Comparison of ENCODE assay signal across 2 worm cellular contexts in the genomic region with DNA sequence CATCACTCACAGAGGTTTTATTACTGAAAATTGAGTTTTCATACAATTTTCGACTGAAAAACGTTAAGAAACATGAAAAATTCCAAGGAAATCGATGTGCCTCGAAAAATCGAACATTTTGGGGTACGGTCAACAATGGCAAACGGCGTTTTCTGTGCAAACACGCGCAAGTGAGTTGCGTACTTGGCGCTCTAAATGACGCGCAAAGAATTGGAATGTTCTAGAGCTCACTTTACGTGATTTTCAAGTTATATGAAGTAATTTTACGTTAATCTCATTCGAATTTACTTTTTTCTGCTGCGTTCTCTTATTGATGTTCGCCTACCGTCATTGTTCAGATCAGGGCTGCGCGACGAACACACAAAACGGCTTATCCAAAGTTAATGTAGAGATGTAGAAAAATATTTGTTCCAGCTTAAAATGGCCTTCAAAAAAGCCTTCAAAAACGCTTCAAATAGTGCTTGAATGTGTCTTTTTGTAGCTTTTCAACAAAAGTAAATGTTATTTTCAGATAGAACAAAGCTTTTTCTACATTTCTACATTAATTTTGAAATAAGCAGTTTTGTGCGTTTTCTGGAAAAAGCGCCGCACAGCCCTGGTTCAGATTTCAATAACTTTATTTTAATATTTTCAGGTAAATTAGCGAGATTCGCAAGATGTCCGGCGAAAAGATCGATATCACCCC.
A peak's percentile ranks its signal among the peaks of the same experiment; 100 is the strongest.
TF ChIP-seq lines count a peak whose summit lies in the region.

A gene (minus strand): TSS at position 23 of the 685 bp plus-strand sequence.
A gene (plus strand): TSS at position 635 of the 685 bp plus-strand sequence.

TF ChIP-seq in whole organism, L1 larva, 84 proteins besides CTCF, POLR2A, EP300 and RAD21 (continued from another document):
- no peak for TF ChIP-seq hlh-17 (GFP tag; optimal IDR thresholded peaks at IDR 0.05; lab: Kevin White, UChicago; ENCODE audit: borderline replicate concordance)
- TF ChIP-seq tlp-1 (tag; optimal IDR thresholded peaks at IDR 0.05; lab: Kevin White, UChicago), result no peak
- TF ChIP-seq ztf-4 (tag; optimal IDR thresholded peaks at IDR 0.05; lab: Kevin White, UChicago), result peak; percentile 51
- TF ChIP-seq nhr-28 (tag; optimal IDR thresholded peaks at IDR 0.05; lab: Kevin White, UChicago), result no peak
- no peak for TF ChIP-seq unc-98 (GFP tag; IDR thresholded peaks at IDR 0.05; lab: Robert Waterston, UW)
- TF ChIP-seq snu-23 (GFP tag; optimal IDR thresholded peaks at IDR 0.05; lab: Kevin White, UChicago), result peak; percentile 94
- peak; percentile 74 to 85 for TF ChIP-seq lin-35 (GFP tag; optimal IDR thresholded peaks at IDR 0.05; lab: Kevin White, UChicago)
- peak; percentile 57; the same call in 1 of the 2 replicates for TF ChIP-seq mab-9 (GFP tag; IDR thresholded peaks at IDR 0.05; lab: Robert Waterston, UW)
- TF ChIP-seq elt-2 (tag; optimal IDR thresholded peaks at IDR 0.05; lab: Kevin White, UChicago), result peak; percentile 8
- peak; percentile 38; the same call in 1 of the 2 replicates for TF ChIP-seq grh-1 (GFP tag; IDR thresholded peaks at IDR 0.05; lab: Robert Waterston, UW)
- no peak for TF ChIP-seq sox-4 (tag; optimal IDR thresholded peaks at IDR 0.05; lab: Kevin White, UChicago)
- TF ChIP-seq aly-2 (tag; optimal IDR thresholded peaks at IDR 0.05; lab: Kevin White, UChicago), result no peak
- TF ChIP-seq unc-86 (tag; optimal IDR thresholded peaks at IDR 0.05; lab: Kevin White, UChicago), result peak; percentile 78
- peak; percentile 86 for TF ChIP-seq fkh-8 (tag; optimal IDR thresholded peaks at IDR 0.05; lab: Kevin White, UChicago)
- no peak for TF ChIP-seq C04F5.9 (tag; optimal IDR thresholded peaks at IDR 0.05; lab: Kevin White, UChicago)
- no peak for TF ChIP-seq alr-1 (tag; optimal IDR thresholded peaks at IDR 0.05; lab: Kevin White, UChicago; ENCODE audit: borderline replicate concordance)
- TF ChIP-seq nhr-11 (tag; optimal IDR thresholded peaks at IDR 0.05; lab: Kevin White, UChicago), result no peak
- TF ChIP-seq F16B12.6 (tag; optimal IDR thresholded peaks at IDR 0.05; lab: Kevin White, UChicago), result peak; percentile 98
- TF ChIP-seq fkh-10 (GFP tag; optimal IDR thresholded peaks at IDR 0.05; lab: Kevin White, UChicago), result peak; percentile 49
- TF ChIP-seq fkh-4 (tag; optimal IDR thresholded peaks at IDR 0.05; lab: Kevin White, UChicago; ENCODE audit: borderline replicate concordance), result no peak
- TF ChIP-seq ceh-90 (tag; optimal IDR thresholded peaks at IDR 0.05; lab: Kevin White, UChicago), result peak; percentile 19
- TF ChIP-seq vab-15 (tag; optimal IDR thresholded peaks at IDR 0.05; lab: Kevin White, UChicago), result peak; percentile 25
- no peak for TF ChIP-seq lir-3 (tag; optimal IDR thresholded peaks at IDR 0.05; lab: Kevin White, UChicago; ENCODE audit: poor library complexity)
- TF ChIP-seq nhr-19 (GFP tag; conservative IDR thresholded peaks at IDR 0.05; lab: Robert Waterston, UW), result peak; percentile 84
- no peak for TF ChIP-seq blmp-1 (tag; optimal IDR thresholded peaks at IDR 0.05; lab: Kevin White, UChicago)
- peak in 1 of 2 experiments; percentile 66 for TF ChIP-seq mdl-1 (tag; optimal IDR thresholded peaks at IDR 0.05; lab: Kevin White, UChicago)
- no peak for TF ChIP-seq sptf-1 (tag; optimal IDR thresholded peaks at IDR 0.05; lab: Kevin White, UChicago)
- no peak for TF ChIP-seq zag-1 (tag; optimal IDR thresholded peaks at IDR 0.05; lab: Kevin White, UChicago)

TF ChIP-seq in whole organism, young adult, 124 proteins besides CTCF, POLR2A, EP300 and RAD21 (continued from another document):
- TF ChIP-seq F33H1.4 (GFP tag; IDR thresholded peaks at IDR 0.05; lab: Robert Waterston, UW), result 0 out of 2 replicates have a peak, but pooled peaks have one; percentile 7
- peak; percentile 66 for TF ChIP-seq dox-1 (GFP tag; IDR thresholded peaks at IDR 0.05; lab: Robert Waterston, UW)
- peak; percentile 30 for TF ChIP-seq rpc-1 (optimal IDR thresholded peaks at IDR 0.05; lab: Kevin White, UChicago)
- TF ChIP-seq rpc-1 (tag; optimal IDR thresholded peaks at IDR 0.05; lab: Kevin White, UChicago), result no peak
- no peak for TF ChIP-seq Y56A3A.18 (GFP tag; IDR thresholded peaks at IDR 0.05; lab: Robert Waterston, UW)
- no peak for TF ChIP-seq snpc-4 (GFP tag; optimal IDR thresholded peaks at IDR 0.05; lab: Kevin White, UChicago)
- TF ChIP-seq snpc-4 (tag; optimal IDR thresholded peaks at IDR 0.05; lab: Kevin White, UChicago), result peak in 3 of 4 experiments; percentile 6 to 60 (median 23)
- no peak for TF ChIP-seq ztf-26 (tag; optimal IDR thresholded peaks at IDR 0.05; lab: Kevin White, UChicago)
- no peak for TF ChIP-seq zim-3 (tag; optimal IDR thresholded peaks at IDR 0.05; lab: Kevin White, UChicago)
